Worm (Caenorhabditis elegans) whole organism, L4/young adult: ENCODE measurements around the gene srg-21.

ENCODE experiments used
- W03F9.2 ChIP-seq: fragments of 150-350 bp; optimal IDR thresholded peaks from 2 replicates; lab custom pipeline; 2014; ENCODE audit warnings: missing biosample characterization, missing genetic modification characterization
- dao-5 ChIP-seq: sonication (generic microtip); optimal IDR thresholded peaks from 2 replicates; lab custom pipeline; 2016; ENCODE audit warnings: missing genotype, missing genetic modification characterization, moderate library complexity, missing compliant biosample characterization
- him-1 ChIP-seq: sonication (generic microtip); optimal IDR thresholded peaks from 2 replicates; lab custom pipeline; 2016; ENCODE audit warnings: missing genotype, missing genetic modification reagents, missing genetic modification characterization, missing compliant biosample characterization

srg-21 gene

ce11 chrII:3053689-3054088, 37.5 kb downstream of the srg-21 start:
- TF ChIP-seq him-1 (tag; lab: Kevin White, UChicago) (no peak), W03F9.2 (tag; lab: Kevin White, UChicago) (no peak), dao-5 (no peak)

ce11 chrII:3052843-3053242, 38.3 kb downstream of the srg-21 start:
- TF ChIP-seq W03F9.2 (tag; lab: Kevin White, UChicago) (no peak), dao-5 (no peak), him-1 (tag; lab: Kevin White, UChicago) (no peak)

- TF ChIP-seq W03F9.2 (tag; lab: Kevin White, UChicago) (no peak), dao-5 (no peak), him-1 (tag; lab: Kevin White, UChicago) (no peak)
Observed at ce11 chrII:3051332-3051731, 39.8 kb downstream of the srg-21 start.

ce11 chrII:3050703-3051102, 40.5 kb downstream of the srg-21 start, which contains the start of gene sri-31:
sri-31 (plus strand) TSS chrII:3051003.
- TF ChIP-seq W03F9.2 (tag; lab: Kevin White, UChicago) (no peak), him-1 (tag; lab: Kevin White, UChicago) (no peak), dao-5 (no peak)

ce11 chrII:3048989-3049388, 42.2 kb downstream of the srg-21 start:
- TF ChIP-seq dao-5 (no peak), him-1 (tag; lab: Kevin White, UChicago) (no peak)

- TF ChIP-seq him-1 (tag; lab: Kevin White, UChicago): no peak
- no peak for TF ChIP-seq dao-5
- TF ChIP-seq W03F9.2 (tag; lab: Kevin White, UChicago): no peak
Observed at ce11 chrII:3048378-3048777, 42.8 kb downstream of the srg-21 start, which contains the start of gene sri-28. sri-28 (plus strand) TSS chrII:3048678.

- no peak for TF ChIP-seq dao-5
- no peak for TF ChIP-seq W03F9.2 (tag; lab: Kevin White, UChicago)
- no peak for TF ChIP-seq him-1 (tag; lab: Kevin White, UChicago)
Observed at ce11 chrII:3045875-3046274, 45.3 kb downstream of the srg-21 start, which contains the start of gene sri-30. sri-30 (plus strand) TSS chrII:3046175.

ce11 chrII:3045422-3045821, 45.7 kb downstream of the srg-21 start:
- TF ChIP-seq W03F9.2 (tag; lab: Kevin White, UChicago) (no peak), him-1 (tag; lab: Kevin White, UChicago) (no peak), dao-5 (no peak)

- TF ChIP-seq W03F9.2 (tag; lab: Kevin White, UChicago): no peak
- no peak for TF ChIP-seq him-1 (tag; lab: Kevin White, UChicago)
- TF ChIP-seq dao-5: no peak
Observed at ce11 chrII:3044023-3044422, 47.1 kb downstream of the srg-21 start, which contains the start of gene sri-29. sri-29 (plus strand) TSS chrII:3044323.

- TF ChIP-seq him-1 (tag; lab: Kevin White, UChicago) (no peak), W03F9.2 (tag; lab: Kevin White, UChicago) (no peak), dao-5 (no peak)
Observed at ce11 chrII:3043358-3043757, 47.8 kb downstream of the srg-21 start, which contains the start of gene B0454.8. B0454.8 (minus strand) TSS chrII:3043458.

ce11 chrII:3038453-3038909, 52.7 kb downstream of the srg-21 start, which contains the start of the genes B0454.26 and B0454.5:
B0454.26 (minus strand) TSS chrII:3038553.
B0454.5 (plus strand) TSS chrII:3038859.
- no peak for TF ChIP-seq him-1 (tag; lab: Kevin White, UChicago)
- TF ChIP-seq W03F9.2 (tag; lab: Kevin White, UChicago): no peak
- no peak for TF ChIP-seq dao-5
